Worm (Caenorhabditis elegans) whole organism, young adult: Measurements from ENCODE around the gene F22E5.8.

Experiments
- D2030.7 ChIP-seq: fragments of 200-800 bp; sonication (Bioruptor generic); IDR thresholded peaks from 2 replicates; pipeline ENCODE4 v1.3.6; 2022; ENCODE audit warnings: missing genetic modification reagents, missing genetic modification characterization, missing compliant biosample characterization
- nfyb-1 ChIP-seq: fragments of 200-800 bp; sonication (Bioruptor generic); IDR thresholded peaks from 2 replicates; pipeline ENCODE4 v1.3.6; 2022; ENCODE audit warnings: missing genetic modification reagents, missing genetic modification characterization, missing compliant biosample characterization
- somi-1 ChIP-seq: fragments of 200-800 bp; sonication (Bioruptor generic); optimal IDR thresholded peaks from 2 replicates; lab custom pipeline; 2018; ENCODE audit warnings: mild to moderate bottlenecking, missing genetic modification characterization, missing compliant biosample characterization
- unc-62 ChIP-seq: fragments of 150-350 bp; optimal IDR thresholded peaks from 2 replicates; lab custom pipeline; 2014; ENCODE audit warnings: missing biosample characterization, missing genetic modification reagents, missing genetic modification characterization

- TF ChIP-seq nfyb-1 (GFP tag; lab: Robert Waterston, UW) (no peak), unc-62 (GFP tag; lab: Kevin White, UChicago) (no peak), somi-1 (GFP tag; lab: Kevin White, UChicago) (no peak), D2030.7 (GFP tag; lab: Robert Waterston, UW) (no peak)
These were observed 9.2 kb downstream of the F22E5.8 start for ce11 chrII:2649015-2649414.
